Worm (Caenorhabditis elegans): ENCODE results near the gene K06H7.1.

Gene K06H7.1

DNA sequence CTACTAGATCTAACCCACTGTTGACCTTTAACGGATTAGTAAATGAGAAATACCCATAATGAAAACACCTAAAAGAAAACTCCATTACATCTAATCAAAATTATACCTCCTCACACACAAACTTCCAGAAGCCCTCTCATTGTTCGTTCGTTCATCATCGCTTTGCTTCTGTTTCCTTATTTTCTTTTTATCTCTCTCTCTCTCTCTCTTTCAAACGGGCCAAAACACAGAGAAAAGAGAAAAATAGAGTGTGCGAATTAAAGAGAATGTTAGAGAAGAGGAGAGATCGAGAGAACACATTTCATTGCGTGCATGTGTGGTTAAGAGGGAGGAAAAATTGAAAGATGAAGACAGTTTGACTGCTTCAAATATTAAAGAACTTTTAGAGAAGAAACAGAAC, 25.2 kb downstream of the K06H7.1 start:
- no peak for TF ChIP-seq ham-2 (GFP tag; optimal IDR thresholded peaks at IDR 0.05)
- no peak for TF ChIP-seq blmp-1 (tag; optimal IDR thresholded peaks at IDR 0.05)
- no peak for TF ChIP-seq nhr-76 (tag; optimal IDR thresholded peaks at IDR 0.05)
- TF ChIP-seq nhr-237 (tag; optimal IDR thresholded peaks at IDR 0.05): peak; percentile 52
- TF ChIP-seq nhr-12 (tag; optimal IDR thresholded peaks at IDR 0.05): no peak
- no peak for TF ChIP-seq M03D4.4 (tag; optimal IDR thresholded peaks at IDR 0.05)
- TF ChIP-seq nhr-2 (tag; optimal IDR thresholded peaks at IDR 0.05): no peak
- TF ChIP-seq unc-120 (tag; optimal IDR thresholded peaks at IDR 0.05; ENCODE audit: poor library complexity, severe bottlenecking): peak; percentile 30
- peak; percentile 48 for TF ChIP-seq mls-2 (tag; optimal IDR thresholded peaks at IDR 0.05)
- peak; percentile 79 for TF ChIP-seq ces-1 (GFP tag; optimal IDR thresholded peaks at IDR 0.05)
- TF ChIP-seq unc-62 (GFP tag; optimal IDR thresholded peaks at IDR 0.05): peak; percentile 18
- TF ChIP-seq lin-32 (GFP tag; optimal IDR thresholded peaks at IDR 0.05): no peak
- no peak for TF ChIP-seq ceh-39 (tag; optimal IDR thresholded peaks at IDR 0.05)
- TF ChIP-seq hlh-1 (tag; optimal IDR thresholded peaks at IDR 0.05): peak; percentile 5
- no peak for TF ChIP-seq elt-3 (tag; optimal IDR thresholded peaks at IDR 0.05)
- TF ChIP-seq lsy-2 (tag; optimal IDR thresholded peaks at IDR 0.05): peak; percentile 34
- TF ChIP-seq unc-39 (tag; optimal IDR thresholded peaks at IDR 0.05): no peak
- TF ChIP-seq nhr-28 (tag; optimal IDR thresholded peaks at IDR 0.05): no peak

DNA sequence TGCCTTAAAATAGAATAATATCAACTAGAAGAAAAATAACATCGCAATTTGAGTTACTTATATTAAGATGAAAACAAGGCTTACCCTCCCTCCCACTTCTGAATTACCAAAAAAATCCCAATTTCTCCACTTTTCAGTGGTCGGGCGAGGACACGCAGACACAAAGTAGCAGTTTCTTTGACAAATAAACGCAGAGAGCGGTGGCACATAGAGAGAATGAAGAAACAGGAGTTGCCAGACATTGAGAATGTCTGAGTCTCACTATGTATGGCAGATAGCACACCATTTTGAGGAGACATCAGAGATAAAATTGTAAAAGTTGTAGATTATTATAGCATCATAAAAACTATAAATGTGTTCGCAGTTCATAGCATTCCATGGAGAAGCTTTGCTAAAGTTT, 26.1 kb downstream of the K06H7.1 start:
- TF ChIP-seq lsy-2 (tag; optimal IDR thresholded peaks at IDR 0.05): peak; percentile 11
- TF ChIP-seq elt-1 (tag; optimal IDR thresholded peaks at IDR 0.05; ENCODE audit: borderline replicate concordance, insufficient read depth): no peak
- TF ChIP-seq blmp-1 (tag; optimal IDR thresholded peaks at IDR 0.05): no peak
- TF ChIP-seq lin-32 (GFP tag; optimal IDR thresholded peaks at IDR 0.05): no peak
- TF ChIP-seq hlh-1 (tag; optimal IDR thresholded peaks at IDR 0.05): no peak
- no peak for TF ChIP-seq flh-1 (GFP tag; optimal IDR thresholded peaks at IDR 0.05)
- TF ChIP-seq ztf-11 (tag; optimal IDR thresholded peaks at IDR 0.05): no peak
- no peak for TF ChIP-seq zip-8 (tag; optimal IDR thresholded peaks at IDR 0.05)
- TF ChIP-seq unc-62 (GFP tag; optimal IDR thresholded peaks at IDR 0.05): peak; percentile 58
- TF ChIP-seq ces-1 (GFP tag; optimal IDR thresholded peaks at IDR 0.05): peak; percentile 70
- peak; percentile 43 for TF ChIP-seq nhr-2 (tag; optimal IDR thresholded peaks at IDR 0.05)
- no peak for TF ChIP-seq M03D4.4 (tag; optimal IDR thresholded peaks at IDR 0.05)
- TF ChIP-seq sem-2 (GFP tag; optimal IDR thresholded peaks at IDR 0.05): no peak
- peak; percentile 48 for TF ChIP-seq pha-4 (tag; optimal IDR thresholded peaks at IDR 0.05)
- TF ChIP-seq unc-120 (tag; optimal IDR thresholded peaks at IDR 0.05; ENCODE audit: poor library complexity, severe bottlenecking): peak; percentile 90
- no peak for TF ChIP-seq ceh-39 (tag; optimal IDR thresholded peaks at IDR 0.05)
- TF ChIP-seq tbx-8 (GFP tag; optimal IDR thresholded peaks at IDR 0.05): no peak
- TF ChIP-seq snpc-4 (tag; optimal IDR thresholded peaks at IDR 0.05): no peak
- no peak for TF ChIP-seq mep-1 (tag; optimal IDR thresholded peaks at IDR 0.05)
- no peak for TF ChIP-seq ceh-43 (GFP tag; optimal IDR thresholded peaks at IDR 0.05)
- no peak for TF ChIP-seq sptf-1 (tag; optimal IDR thresholded peaks at IDR 0.05)
- TF ChIP-seq drap-1 (GFP tag; optimal IDR thresholded peaks at IDR 0.05): no peak
- TF ChIP-seq mab-5 (tag; optimal IDR thresholded peaks at IDR 0.05): no peak
- TF ChIP-seq nhr-12 (tag; optimal IDR thresholded peaks at IDR 0.05): no peak
- TF ChIP-seq mls-2 (tag; optimal IDR thresholded peaks at IDR 0.05): no peak
- no peak for TF ChIP-seq nhr-76 (tag; optimal IDR thresholded peaks at IDR 0.05)
- no peak for TF ChIP-seq ceh-83 (GFP tag; optimal IDR thresholded peaks at IDR 0.05)
- TF ChIP-seq nhr-28 (tag; optimal IDR thresholded peaks at IDR 0.05): no peak
- no peak for TF ChIP-seq cnd-1 (tag; optimal IDR thresholded peaks at IDR 0.05)

- TF ChIP-seq ham-2 (GFP tag; optimal IDR thresholded peaks at IDR 0.05) (peak; percentile 48), flh-1 (GFP tag; optimal IDR thresholded peaks at IDR 0.05) (no peak), bed-3 (GFP tag; optimal IDR thresholded peaks at IDR 0.05) (no peak), unc-120 (tag; optimal IDR thresholded peaks at IDR 0.05; ENCODE audit: poor library complexity, severe bottlenecking) (peak; percentile 25), lsy-2 (tag; optimal IDR thresholded peaks at IDR 0.05) (peak; percentile 24), nhr-2 (tag; optimal IDR thresholded peaks at IDR 0.05) (no peak), pha-4 (tag; optimal IDR thresholded peaks at IDR 0.05) (peak; percentile 15), ceh-43 (GFP tag; optimal IDR thresholded peaks at IDR 0.05) (no peak), drap-1 (GFP tag; optimal IDR thresholded peaks at IDR 0.05) (peak; percentile 50), cnd-1 (tag; optimal IDR thresholded peaks at IDR 0.05) (peak; percentile 60)
Observed at ce11 chrIII:8126978-8127377, 27.9 kb downstream of the K06H7.1 start.

ce11 chrIII:8129195-8129594, 30.1 kb downstream of the K06H7.1 start:
- no peak for TF ChIP-seq flh-1 (GFP tag; optimal IDR thresholded peaks at IDR 0.05)
- no peak for TF ChIP-seq nhr-12 (tag; optimal IDR thresholded peaks at IDR 0.05)
